Fruit fly (Drosophila melanogaster) whole organism, embryonic: ENCODE measurements around the gene CG18649.

ENCODE experiments used
- Ada2b ChIP-seq: fragments of 200-800 bp; sonication (Bioruptor generic); IDR thresholded peaks from 2 replicates; pipeline ENCODE4 v1.3.6; 2022; ENCODE audit warnings: missing biosample characterization, missing genetic modification characterization
- Antp ChIP-seq: fragments of 200-800 bp; sonication (Bioruptor generic); optimal IDR thresholded peaks from 3 replicates; lab custom pipeline; 2016; ENCODE audit warnings: missing biosample characterization, missing genetic modification characterization
- Atf6 ChIP-seq: fragments of 200-800 bp; sonication (Bioruptor generic); IDR thresholded peaks from 2 replicates; pipeline ENCODE4 v1.3.6; 2022; ENCODE audit warnings: missing biosample characterization, missing genetic modification characterization
- BtbVII ChIP-seq: fragments of 200-800 bp; sonication (Bioruptor generic); optimal IDR thresholded peaks from 3 replicates; lab custom pipeline; 2017; ENCODE audit warnings: missing biosample characterization, mild to moderate bottlenecking, missing genetic modification characterization
- CG13775 ChIP-seq: fragments of 200-800 bp; sonication (Bioruptor generic); optimal IDR thresholded peaks from 3 replicates; lab custom pipeline; 2017; ENCODE audit warnings: missing biosample characterization, mild to moderate bottlenecking, missing genetic modification characterization
- CG14014 ChIP-seq: fragments of 200-800 bp; sonication (Bioruptor generic); IDR thresholded peaks from 2 replicates; pipeline ENCODE4 v1.3.6; 2022; ENCODE audit warnings: missing biosample characterization, missing genetic modification characterization
- CG14441 ChIP-seq: fragments of 200-800 bp; sonication (Bioruptor generic); IDR thresholded peaks from 2 replicates; pipeline ENCODE4 v1.3.6; 2022; ENCODE audit warnings: missing biosample characterization, missing genetic modification characterization
- CG14667 ChIP-seq: fragments of 200-800 bp; sonication (Bioruptor generic); IDR thresholded peaks from 2 replicates; pipeline ENCODE4 v1.3.6; 2022; ENCODE audit warnings: missing biosample characterization, missing genetic modification characterization
- CG1529 ChIP-seq: fragments of 200-800 bp; sonication (Bioruptor generic); optimal IDR thresholded peaks from 3 replicates; lab custom pipeline; 2018; ENCODE audit warnings: missing biosample characterization, missing genetic modification characterization
- CG15514 ChIP-seq: fragments of 200-800 bp; sonication (Bioruptor generic); optimal IDR thresholded peaks from 3 replicates; lab custom pipeline; 2017; ENCODE audit warnings: missing biosample characterization, missing genetic modification characterization, mild to moderate bottlenecking, moderate library complexity, missing genetic modification reagents
- CG16779 ChIP-seq: fragments of 200-800 bp; sonication (Bioruptor generic); IDR thresholded peaks from 2 replicates; pipeline ENCODE4 v1.3.6; 2022; ENCODE audit warnings: missing biosample characterization, missing genetic modification characterization
- CG17361 ChIP-seq: fragments of 200-800 bp; sonication (Bioruptor generic); IDR thresholded peaks from 3 replicates; pipeline ENCODE4 v1.3.6; 2022; ENCODE audit warnings: missing biosample characterization, missing genetic modification characterization
- CG18764 ChIP-seq: fragments of 200-800 bp; sonication (Bioruptor generic); optimal IDR thresholded peaks from 3 replicates; lab custom pipeline; 2016; ENCODE audit warnings: missing biosample characterization, missing genetic modification characterization
- CG2199 ChIP-seq: fragments of 200-800 bp; sonication (Bioruptor generic); IDR thresholded peaks from 3 replicates; pipeline ENCODE4 v1.3.6; 2022; ENCODE audit warnings: missing biosample characterization, missing genetic modification characterization
- CG3163 ChIP-seq: fragments of 200-800 bp; sonication (Bioruptor generic); optimal IDR thresholded peaks from 3 replicates; lab custom pipeline; 2016; ENCODE audit warnings: missing biosample characterization, missing genetic modification characterization
- CG4404 ChIP-seq: fragments of 200-800 bp; sonication (Bioruptor generic); IDR thresholded peaks from 2 replicates; pipeline ENCODE4 v1.3.6; 2022; ENCODE audit warnings: missing biosample characterization, missing genetic modification characterization
- CG6683 ChIP-seq: fragments of 200-800 bp; sonication (Bioruptor generic); optimal IDR thresholded peaks from 2 replicates; lab custom pipeline; 2017; ENCODE audit warnings: missing biosample characterization, mild to moderate bottlenecking, missing genetic modification characterization, missing genetic modification reagents
- CG8388 ChIP-seq: fragments of 200-800 bp; sonication (Bioruptor generic); optimal IDR thresholded peaks from 2 replicates; lab custom pipeline; 2019; ENCODE audit warnings: missing biosample characterization, mild to moderate bottlenecking, missing genetic modification characterization, moderate library complexity
- CG9876 ChIP-seq: fragments of 200-800 bp; sonication (Bioruptor generic); optimal IDR thresholded peaks from 2 replicates; lab custom pipeline; 2016; ENCODE audit warnings: missing biosample characterization, missing genetic modification characterization
- Gsc ChIP-seq: fragments of 200-800 bp; sonication (Bioruptor generic); IDR thresholded peaks from 2 replicates; pipeline ENCODE4 v1.3.6; 2022; ENCODE audit warnings: missing biosample characterization, missing genetic modification characterization
- Hey ChIP-seq: fragments of 200-800 bp; sonication (Bioruptor generic); optimal IDR thresholded peaks from 3 replicates; lab custom pipeline; 2018; ENCODE audit warnings: missing biosample characterization, mild to moderate bottlenecking, missing genetic modification characterization
- NK7.1 ChIP-seq: fragments of 200-800 bp; sonication (Bioruptor generic); optimal IDR thresholded peaks from 3 replicates; lab custom pipeline; 2016; ENCODE audit warnings: missing biosample characterization, missing genetic modification characterization
- NfI ChIP-seq: fragments of 200-800 bp; sonication (Bioruptor generic); optimal IDR thresholded peaks from 3 replicates; lab custom pipeline; 2018; ENCODE audit warnings: missing biosample characterization, mild to moderate bottlenecking, missing genetic modification characterization, moderate library complexity
- Oaz ChIP-seq: fragments of 200-800 bp; sonication (Bioruptor generic); IDR thresholded peaks from 2 replicates; pipeline ENCODE4 v1.3.6; 2022; ENCODE audit warnings: missing biosample characterization, missing genetic modification characterization
- Pdp1 ChIP-seq, 2 experiments: fragments of 200-800 bp; sonication (Bioruptor generic); optimal IDR thresholded peaks; 3 replicates each; lab custom pipeline; 2016; ENCODE audit warnings: missing biosample characterization in 2 of 2, missing genetic modification characterization in 2 of 2, mild to moderate bottlenecking in 1 of 2, moderate library complexity in 1 of 2
- Ptx1 ChIP-seq: fragments of 200-800 bp; sonication (Bioruptor generic); IDR thresholded peaks from 2 replicates; pipeline ENCODE4 v1.3.6; 2022; ENCODE audit warnings: missing biosample characterization, missing genetic modification characterization
- Sox100B ChIP-seq: fragments of 200-800 bp; sonication (Bioruptor generic); optimal IDR thresholded peaks from 3 replicates; lab custom pipeline; 2018; ENCODE audit warnings: missing biosample characterization, mild to moderate bottlenecking, missing genetic modification characterization
- Spps ChIP-seq: fragments of 200-800 bp; sonication (Bioruptor generic); optimal IDR thresholded peaks from 2 replicates; lab custom pipeline; 2018; ENCODE audit warnings: missing biosample characterization, mild to moderate bottlenecking, missing genetic modification characterization
- Ssrp ChIP-seq: fragments of 200-800 bp; sonication (Bioruptor generic); optimal IDR thresholded peaks from 2 replicates; lab custom pipeline; 2018; ENCODE audit warnings: missing biosample characterization, mild to moderate bottlenecking, missing genetic modification characterization, moderate library complexity
- Taf1 ChIP-seq: fragments of 200-800 bp; sonication (Bioruptor generic); IDR thresholded peaks from 2 replicates; pipeline ENCODE4 v1.3.6; 2022; ENCODE audit warnings: missing biosample characterization, missing genetic modification characterization
- Xbp1 ChIP-seq: fragments of 200-800 bp; sonication (Bioruptor generic); optimal IDR thresholded peaks from 3 replicates; lab custom pipeline; 2016; ENCODE audit warnings: missing biosample characterization, mild to moderate bottlenecking, missing genetic modification characterization
- ap ChIP-seq: fragments of 200-800 bp; sonication (Bioruptor generic); IDR thresholded peaks from 2 replicates; pipeline ENCODE4 v1.3.6; 2022; ENCODE audit warnings: missing biosample characterization, missing genetic modification characterization
- ase ChIP-seq: fragments of 200-800 bp; sonication (Bioruptor generic); IDR thresholded peaks from 3 replicates; pipeline ENCODE4 v1.3.6; 2022; ENCODE audit warnings: missing biosample characterization, missing genetic modification characterization
- bigmax ChIP-seq: fragments of 200-800 bp; sonication (Bioruptor generic); optimal IDR thresholded peaks from 2 replicates; lab custom pipeline; 2018; ENCODE audit warnings: missing biosample characterization, mild to moderate bottlenecking, missing genetic modification characterization
- crol ChIP-seq: fragments of 200-800 bp; sonication (Bioruptor generic); IDR thresholded peaks from 2 replicates; pipeline ENCODE4 v1.3.6; 2022; ENCODE audit warnings: missing biosample characterization, missing genetic modification characterization
- dysf ChIP-seq: fragments of 200-800 bp; sonication (Bioruptor generic); IDR thresholded peaks from 3 replicates; pipeline ENCODE4 v1.3.6; 2022; ENCODE audit warnings: missing biosample characterization, missing genetic modification characterization
- esg ChIP-seq: fragments of 200-800 bp; sonication (Bioruptor generic); conservative IDR thresholded peaks from 2 replicates; pipeline ENCODE4 v1.3.6; 2022; ENCODE audit warnings: missing biosample characterization, missing genetic modification characterization
- fd3F ChIP-seq: fragments of 200-800 bp; sonication (Bioruptor generic); optimal IDR thresholded peaks from 2 replicates; lab custom pipeline; 2018; ENCODE audit warnings: missing biosample characterization, mild to moderate bottlenecking, missing genetic modification characterization, moderate library complexity
- ftz-f1 ChIP-seq: fragments of 200-800 bp; sonication (Bioruptor generic); optimal IDR thresholded peaks from 2 replicates; lab custom pipeline; 2016; ENCODE audit warnings: missing biosample characterization, missing genetic modification characterization
- gcm2 ChIP-seq: fragments of 200-800 bp; sonication (Bioruptor generic); optimal IDR thresholded peaks from 2 replicates; lab custom pipeline; 2016; ENCODE audit warnings: missing biosample characterization, missing genetic modification characterization
- gem ChIP-seq: fragments of 200-800 bp; sonication (Bioruptor generic); optimal IDR thresholded peaks from 2 replicates; lab custom pipeline; 2019; ENCODE audit warnings: missing biosample characterization, mild to moderate bottlenecking, missing genetic modification characterization, moderate library complexity
- mld ChIP-seq: fragments of 200-800 bp; sonication (Bioruptor generic); IDR thresholded peaks from 3 replicates; pipeline ENCODE4 v1.3.6; 2022; ENCODE audit warnings: missing biosample characterization, missing genetic modification characterization; ENCODE audit not compliant: partially characterized antibody
- odd ChIP-seq: fragments of 200-800 bp; sonication (Bioruptor generic); optimal IDR thresholded peaks from 2 replicates; lab custom pipeline; 2017; ENCODE audit warnings: missing biosample characterization, mild to moderate bottlenecking, missing genetic modification characterization
- pan ChIP-seq, 4 experiments: fragments of >200 bp in 3 of 4; fragments of 200-800 bp in 1 of 4; sonication (Bioruptor generic) in 1 of 4; optimal IDR thresholded peaks in 3 of 4; IDR thresholded peaks in 1 of 4; 2 replicates each; pipeline versions ENCODE4 v1.3.6 to Lab custom; 2017 to 2022; ENCODE audit warnings: missing biosample characterization in 2 of 4, missing genetic modification characterization in 2 of 4, mixed read lengths in 1 of 4
- psq ChIP-seq: fragments of 200-800 bp; sonication (Bioruptor generic); optimal IDR thresholded peaks from 2 replicates; lab custom pipeline; 2017; ENCODE audit warnings: missing biosample characterization, missing genetic modification characterization
- scrt ChIP-seq: fragments of 200-800 bp; sonication (Bioruptor generic); optimal IDR thresholded peaks from 2 replicates; lab custom pipeline; 2018; ENCODE audit warnings: missing biosample characterization, mild to moderate bottlenecking, missing genetic modification characterization, moderate library complexity
- seq ChIP-seq: fragments of 200-800 bp; sonication (Bioruptor generic); IDR thresholded peaks from 2 replicates; pipeline ENCODE4 v1.3.6; 2022; ENCODE audit warnings: missing biosample characterization, missing genetic modification characterization
- ssp ChIP-seq: fragments of 200-800 bp; sonication (Bioruptor generic); IDR thresholded peaks from 2 replicates; pipeline ENCODE4 v1.3.6; 2022; ENCODE audit warnings: missing biosample characterization, missing genetic modification characterization

Gene CG18649

dm6 chr3L:15098659-15099512, 45.0 kb upstream of the CG18649 start (continued):
- TF ChIP-seq Hey (peak; percentile 7), crol (GFP tag; lab: Robert Waterston, UW) (no peak; the same call in 1 of the 2 replicates), ase (GFP tag; lab: Robert Waterston, UW) (peak; percentile 70; the same call in 2 of the 3 replicates), CG3163 (GFP tag; lab: Kevin White, UChicago) (peak; percentile 28), odd (GFP tag; lab: Kevin White, UChicago) (peak; percentile 81), gcm2 (GFP tag; lab: Kevin White, UChicago) (no peak), psq (GFP tag; lab: Kevin White, UChicago) (peak; percentile 11), scrt (GFP tag; lab: Kevin White, UChicago) (peak; percentile 84), CG14667 (peak; percentile 76; the same call in 1 of the 2 replicates), CG14014 (GFP tag; lab: Robert Waterston, UW) (peak; percentile 70; the same call in 1 of the 2 replicates), bigmax (no peak), CG13775 (peak; percentile 75), CG2199 (GFP tag; lab: Robert Waterston, UW) (0 out of 3 replicates have a peak, but pooled peaks have one; percentile 35), fd3F (GFP tag; lab: Kevin White, UChicago) (peak; percentile 54), CG17361 (peak; percentile 97), CG14441 (GFP tag; lab: Robert Waterston, UW) (peak; percentile 71), NK7.1 (GFP tag; lab: Kevin White, UChicago) (peak; percentile 58), Sox100B (peak; percentile 95), ftz-f1 (GFP tag; lab: Kevin White, UChicago) (no peak), CG9876 (GFP tag; lab: Kevin White, UChicago) (no peak), Xbp1 (GFP tag; lab: Kevin White, UChicago) (peak; percentile 66), mld (GFP tag; lab: Robert Waterston, UW) (no peak), pan (optimal IDR thresholded peaks at IDR 0.05; lab: Kevin White, UChicago) (no peak), pan (GFP tag; optimal IDR thresholded peaks at IDR 0.05 in 1 of 2, IDR thresholded peaks at IDR 0.05 in 1 of 2) (peak in 1 of 2 experiments; percentile 91), Gsc (GFP tag; lab: Robert Waterston, UW) (no peak), BtbVII (GFP tag; lab: Kevin White, UChicago) (peak; percentile 86), gem (tag; lab: Kevin White, UChicago) (peak; percentile 97), Pdp1 (GFP tag; optimal IDR thresholded peaks at IDR 0.05; lab: Kevin White, UChicago) (no peak), esg (GFP tag; lab: Robert Waterston, UW) (peak; percentile 53; the same call in 1 of the 2 replicates), CG6683 (peak; percentile 91), CG16779 (GFP tag; lab: Robert Waterston, UW) (no peak), Oaz (GFP tag; lab: Robert Waterston, UW) (no peak), dysf (peak; percentile 82), CG4404 (GFP tag; lab: Robert Waterston, UW) (peak; percentile 37), Atf6 (GFP tag; lab: Robert Waterston, UW) (peak; percentile 67), CG15514 (GFP tag; lab: Kevin White, UChicago) (peak; percentile 82), Ada2b (peak; percentile 82), seq (peak; percentile 34; the same call in 1 of the 2 replicates), Ssrp (tag; lab: Kevin White, UChicago) (peak; percentile 82), CG18764 (GFP tag; lab: Kevin White, UChicago) (peak; percentile 87), NfI (GFP tag; lab: Kevin White, UChicago) (peak; percentile 51), Antp (GFP tag; lab: Kevin White, UChicago) (peak; percentile 32), CG8388 (GFP tag; lab: Kevin White, UChicago) (peak; percentile 95), ssp (GFP tag; lab: Robert Waterston, UW) (peak; percentile 60), Ptx1 (GFP tag; lab: Robert Waterston, UW) (peak; percentile 92), CG1529 (GFP tag; lab: Kevin White, UChicago) (peak; percentile 64), ap (peak; percentile 79), Spps (tag; lab: Kevin White, UChicago) (peak; percentile 93), Taf1 (GFP tag; lab: Robert Waterston, UW) (no peak)
